Worm (Caenorhabditis elegans) whole organism, mixed stage, embryonic: ENCODE data around the gene zyg-11.

Experiments
- blmp-1 ChIP-seq: fragments of 150-350 bp; optimal IDR thresholded peaks from 2 replicates; lab custom pipeline; 2014; ENCODE audit warnings: missing biosample characterization, missing genetic modification characterization
- ceh-43 ChIP-seq: fragments of 200-800 bp; sonication (Bioruptor generic); optimal IDR thresholded peaks from 2 replicates; lab custom pipeline; 2018; ENCODE audit warnings: mild to moderate bottlenecking, missing genetic modification characterization, moderate library complexity, missing compliant biosample characterization
- elt-3 ChIP-seq: fragments of 150-350 bp; optimal IDR thresholded peaks from 2 replicates; lab custom pipeline; 2014; ENCODE audit warnings: missing biosample characterization, missing genetic modification characterization
- lsy-2 ChIP-seq: fragments of 150-350 bp; optimal IDR thresholded peaks from 2 replicates; lab custom pipeline; 2014; ENCODE audit warnings: missing biosample characterization, missing genetic modification characterization
- mls-2 ChIP-seq: sonication (generic microtip); optimal IDR thresholded peaks from 2 replicates; lab custom pipeline; 2016; ENCODE audit warnings: mild to moderate bottlenecking, missing genetic modification characterization, moderate library complexity, missing compliant biosample characterization
- nhr-2 ChIP-seq: fragments of 150-350 bp; optimal IDR thresholded peaks from 2 replicates; lab custom pipeline; 2014; ENCODE audit warnings: missing biosample characterization, missing genetic modification characterization
- nhr-237 ChIP-seq: fragments of 150-350 bp; optimal IDR thresholded peaks from 2 replicates; lab custom pipeline; 2014; ENCODE audit warnings: missing biosample characterization, missing genetic modification characterization
- nhr-28 ChIP-seq: fragments of 150-350 bp; optimal IDR thresholded peaks from 2 replicates; lab custom pipeline; 2014; ENCODE audit warnings: missing biosample characterization, missing genetic modification characterization
- nhr-76 ChIP-seq: sonication (generic microtip); optimal IDR thresholded peaks from 2 replicates; lab custom pipeline; 2017; ENCODE audit warnings: missing biosample characterization, missing genetic modification characterization
- pha-4 ChIP-seq: fragments of 150-350 bp; optimal IDR thresholded peaks from 2 replicates; lab custom pipeline; 2018; ENCODE audit warnings: missing biosample characterization, missing genetic modification reagents, missing genetic modification characterization
- sem-2 ChIP-seq: fragments of 200-800 bp; sonication (Bioruptor generic); optimal IDR thresholded peaks from 2 replicates; lab custom pipeline; 2018; ENCODE audit warnings: mild to moderate bottlenecking, missing genetic modification characterization, missing compliant biosample characterization
- unc-39 ChIP-seq: fragments of 150-350 bp; optimal IDR thresholded peaks from 2 replicates; lab custom pipeline; 2014; ENCODE audit warnings: missing biosample characterization, missing genetic modification characterization
- unc-62 ChIP-seq: fragments of 150-350 bp; optimal IDR thresholded peaks from 2 replicates; lab custom pipeline; 2014; ENCODE audit warnings: missing biosample characterization, missing genetic modification reagents, missing genetic modification characterization

ce11 chrII:8062334-8062791 lies 44.9 kb downstream of the zyg-11 start, which contains the start of gene ufd-2:
- TF ChIP-seq unc-62 (no peak), unc-39 (no peak), pha-4 (peak; percentile 73), sem-2 (GFP tag; lab: Kevin White, UChicago) (no peak), mls-2 (no peak), nhr-237 (tag; lab: Kevin White, UChicago) (peak; percentile 48), nhr-2 (tag; lab: Kevin White, UChicago) (no peak), elt-3 (tag; lab: Kevin White, UChicago) (no peak), ceh-43 (GFP tag; lab: Kevin White, UChicago) (no peak), blmp-1 (tag; lab: Kevin White, UChicago) (no peak), lsy-2 (tag; lab: Kevin White, UChicago) (peak; percentile 63), nhr-28 (tag; lab: Kevin White, UChicago) (no peak), nhr-76 (no peak)
